Fruit fly (Drosophila melanogaster): ENCODE data around the gene CG5478.
"Not testable (repeated sequence)": the region's sequence is repeated elsewhere in the genome, so short reads cannot be mapped to it uniquely, and the experiment has no call there.

dm6 chr3R:15904543-15904942 is 29.0 kb downstream of the CG5478 start, which contains the start of gene glob1:
- not testable (repeated sequence) for TF ChIP-seq CG12605 (GFP tag; IDR thresholded peaks at IDR 0.05); CG14655 (GFP tag; optimal IDR thresholded peaks at IDR 0.05); Snoo (tag; optimal IDR thresholded peaks at IDR 0.05); Pif1B (GFP tag; optimal IDR thresholded peaks at IDR 0.05); CG10348 (GFP tag; IDR thresholded peaks at IDR 0.05); CG8301 (tag; optimal IDR thresholded peaks at IDR 0.05); Pif1A (GFP tag; optimal IDR thresholded peaks at IDR 0.05); gl (tag; optimal IDR thresholded peaks at IDR 0.05); CG13204 (GFP tag; optimal IDR thresholded peaks at IDR 0.05); CG8159 (tag; optimal IDR thresholded peaks at IDR 0.05); CG34367 (tag; optimal IDR thresholded peaks at IDR 0.05)

Data from whole organism, pupa.